Fruit fly (Drosophila melanogaster) ovary, adult (tissue): Measurements from ENCODE around the gene PrBP.

ENCODE experiments used
- CG17801 ChIP-seq: fragments of 200-800 bp; optimal IDR thresholded peaks from 2 replicates; lab custom pipeline; 2019; ENCODE audit warnings: missing biosample characterization, mild to moderate bottlenecking, missing genetic modification characterization, moderate library complexity; ENCODE audit not compliant: partially characterized antibody

The PrBP gene

DNA sequence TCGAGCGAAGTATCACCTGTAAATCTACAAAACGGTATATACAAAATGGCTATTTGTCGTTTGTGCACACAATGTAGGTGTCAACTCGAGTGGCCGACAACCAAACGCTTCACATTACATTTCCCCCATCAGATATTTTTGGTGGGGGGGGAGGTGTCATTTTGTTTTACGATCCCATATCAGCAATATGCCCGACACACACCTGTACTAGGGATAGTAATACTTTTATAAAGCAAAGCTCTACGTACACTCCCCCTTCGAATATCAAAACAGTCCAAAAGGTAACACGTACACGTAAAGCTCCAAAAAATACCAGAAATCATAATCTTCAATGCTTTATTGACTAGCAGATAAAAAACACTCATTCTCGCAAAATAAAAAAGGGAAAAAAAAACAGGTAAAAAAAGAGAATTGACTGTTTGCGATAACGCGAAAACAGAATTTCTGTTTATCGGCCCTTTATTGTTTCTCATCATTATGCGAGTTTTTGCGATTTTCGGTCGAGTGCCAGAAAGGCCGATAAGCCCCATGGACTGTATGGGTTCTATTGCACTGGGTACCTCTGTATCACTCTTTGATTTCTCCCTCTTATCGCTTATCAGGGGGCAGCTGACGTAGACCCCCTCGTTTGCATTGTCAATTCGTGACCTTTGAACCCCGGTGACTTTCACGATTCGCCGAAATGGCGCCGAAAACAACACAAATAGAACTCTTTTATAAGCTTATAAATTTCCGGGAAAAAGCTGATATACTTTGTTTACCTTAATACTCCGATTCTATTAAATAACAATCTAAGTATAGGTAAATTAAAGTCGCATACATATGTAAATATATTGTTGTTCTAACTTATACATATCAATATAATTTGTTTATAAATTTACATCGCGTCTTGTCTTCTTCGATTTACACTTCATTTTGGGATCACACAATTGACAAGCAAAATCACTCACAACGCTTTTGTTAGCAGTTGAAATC lies 19.2 kb upstream of the PrBP start, which contains the start of gene CatB:
TSS of gene CatB (plus strand) at position 925 of the 975 bp plus-strand sequence.
- TF ChIP-seq CG17801 (GFP tag; lab: Kevin White, UChicago): no peak

DNA sequence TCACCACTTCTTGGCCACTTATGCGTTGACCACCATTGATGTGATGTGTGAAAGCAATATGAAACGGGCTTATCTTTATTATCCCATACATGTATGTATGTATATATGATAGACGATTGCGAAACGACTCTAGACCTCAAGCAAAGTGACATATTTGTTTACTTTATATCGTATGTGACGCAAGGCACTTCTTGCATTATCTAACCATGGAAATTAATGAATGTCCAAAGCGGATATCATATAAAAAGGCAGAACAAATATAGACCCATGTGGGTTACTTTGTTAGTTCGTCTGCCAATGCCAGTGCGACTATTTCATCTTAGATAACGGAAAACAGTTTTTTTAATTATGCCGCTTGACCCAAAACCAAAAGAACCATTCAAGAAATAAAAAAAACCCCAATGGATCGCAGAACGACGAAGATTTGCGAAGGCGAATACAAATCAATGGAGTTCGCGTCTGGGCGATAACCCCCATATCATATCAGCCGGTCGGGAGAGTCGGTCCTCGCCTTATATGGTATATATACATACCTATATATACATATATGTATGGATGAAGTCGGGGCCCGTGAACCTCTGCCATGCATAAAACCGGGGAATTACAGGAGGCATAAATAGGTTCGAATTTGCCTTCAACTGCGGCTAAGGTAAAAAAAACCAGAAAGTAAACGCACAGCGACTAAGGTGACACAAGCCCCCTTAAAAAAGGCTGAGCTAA lies 17.3 kb upstream of the PrBP start:
- no peak for TF ChIP-seq CG17801 (GFP tag; lab: Kevin White, UChicago)

DNA sequence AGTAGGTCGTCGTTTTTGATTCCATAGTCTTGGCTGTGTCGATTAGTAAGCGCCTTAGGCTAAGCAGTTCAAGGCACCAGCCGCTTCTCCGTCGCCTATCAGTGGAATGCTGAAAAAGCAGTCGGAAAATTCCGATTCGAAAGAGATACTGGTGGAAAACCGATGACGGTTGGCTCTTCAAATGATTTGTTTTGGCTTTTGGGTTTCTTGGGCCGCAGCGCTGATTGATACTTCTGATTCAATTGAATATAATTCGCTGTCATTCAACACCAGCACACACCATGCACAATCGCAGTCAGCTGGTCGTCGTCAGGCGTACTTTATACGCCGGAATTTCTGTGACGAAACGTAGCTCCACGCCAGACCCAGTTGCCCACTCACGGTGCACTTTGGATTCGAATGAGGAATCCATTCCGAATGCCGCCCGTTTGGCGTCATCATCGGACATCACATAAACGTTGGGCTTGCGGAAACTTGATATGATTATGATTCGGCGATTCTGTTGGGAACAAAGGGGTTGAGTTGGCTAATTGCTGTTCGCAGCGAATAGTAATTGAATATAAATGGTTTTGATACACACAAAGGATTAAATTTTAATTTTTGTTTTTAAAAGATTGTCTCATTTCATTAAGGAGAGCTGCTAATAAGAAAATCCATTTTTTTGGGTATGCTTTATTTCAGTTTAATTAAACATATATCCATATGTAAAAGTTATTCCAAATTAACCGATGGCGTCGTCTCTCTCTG lies 15.3 kb upstream of the PrBP start:
- TF ChIP-seq CG17801 (GFP tag; lab: Kevin White, UChicago): no peak

DNA sequence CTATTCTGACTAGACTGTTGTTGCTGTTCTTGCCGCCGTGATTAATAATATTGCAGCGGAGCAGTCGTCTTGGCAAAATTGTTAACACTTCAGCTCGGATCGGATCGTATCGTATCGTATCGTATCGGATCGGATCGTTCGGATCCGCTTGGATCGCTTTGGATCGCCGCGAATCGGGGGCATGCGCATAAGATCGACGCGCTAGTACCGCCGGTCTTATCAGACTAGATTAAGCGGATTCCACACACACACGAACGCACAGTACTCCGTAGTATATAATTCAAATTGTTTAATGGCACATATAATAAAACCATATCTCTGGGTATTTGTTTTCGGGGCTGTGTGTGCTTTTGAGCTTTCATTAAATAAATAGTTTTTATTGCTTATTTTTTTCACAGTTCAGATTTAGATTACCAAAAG lies 14.2 kb upstream of the PrBP start:
- TF ChIP-seq CG17801 (GFP tag; lab: Kevin White, UChicago): peak; percentile 54

DNA sequence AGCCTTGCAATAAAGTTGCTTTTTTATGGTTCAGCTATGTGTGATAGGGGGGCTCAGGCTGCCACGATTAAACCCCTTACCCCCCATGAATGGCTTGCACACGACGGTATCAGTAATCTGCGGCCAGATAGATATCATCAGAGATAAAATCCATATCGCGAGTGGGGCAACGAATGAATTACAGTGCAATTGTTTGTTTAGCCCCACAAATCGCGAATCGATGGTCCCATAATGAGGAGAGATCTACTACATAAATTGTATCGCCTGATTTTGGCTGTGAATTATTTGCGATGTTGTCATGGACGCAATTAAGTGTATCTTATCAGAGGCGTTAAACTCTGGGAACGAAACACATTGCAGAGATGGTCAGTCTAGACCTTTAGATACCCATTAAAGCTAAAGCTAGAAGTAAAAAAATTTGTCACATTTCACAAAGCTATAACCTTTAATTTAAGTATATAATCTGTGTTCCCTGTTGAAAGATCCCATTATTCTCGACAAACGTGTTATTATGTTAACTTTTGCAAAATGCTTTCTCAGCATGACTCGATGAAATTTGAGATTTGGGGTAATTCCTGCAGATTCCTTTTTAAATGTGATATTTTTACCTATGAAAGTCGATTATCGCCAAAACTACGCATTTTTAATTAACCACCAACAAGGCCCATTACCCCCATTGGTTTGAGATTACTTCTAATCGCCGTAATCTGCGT lies 12.3 kb upstream of the PrBP start:
- TF ChIP-seq CG17801 (GFP tag; lab: Kevin White, UChicago): no peak

DNA sequence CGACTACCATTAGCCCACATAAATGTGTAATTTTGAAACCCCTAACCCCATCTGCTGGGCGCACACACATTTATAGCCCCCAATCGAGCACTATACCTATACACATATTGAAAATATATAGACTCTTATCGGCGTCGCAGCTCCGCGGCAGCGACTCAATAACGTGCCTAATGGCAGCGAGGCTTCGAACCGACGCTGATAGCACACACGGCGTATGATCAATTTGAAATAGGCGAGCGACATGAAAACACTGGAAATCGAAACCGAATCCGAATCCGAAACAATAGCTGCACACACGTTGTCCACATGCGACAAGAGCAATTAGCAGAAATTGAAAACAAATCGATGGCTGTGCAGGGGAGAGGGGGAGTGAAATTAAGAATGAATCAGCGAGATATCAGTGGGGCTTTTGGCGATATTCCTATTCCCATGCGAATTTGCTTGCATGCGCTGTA lies 8.5 kb upstream of the PrBP start:
- TF ChIP-seq CG17801 (GFP tag; lab: Kevin White, UChicago): peak; percentile 63

DNA sequence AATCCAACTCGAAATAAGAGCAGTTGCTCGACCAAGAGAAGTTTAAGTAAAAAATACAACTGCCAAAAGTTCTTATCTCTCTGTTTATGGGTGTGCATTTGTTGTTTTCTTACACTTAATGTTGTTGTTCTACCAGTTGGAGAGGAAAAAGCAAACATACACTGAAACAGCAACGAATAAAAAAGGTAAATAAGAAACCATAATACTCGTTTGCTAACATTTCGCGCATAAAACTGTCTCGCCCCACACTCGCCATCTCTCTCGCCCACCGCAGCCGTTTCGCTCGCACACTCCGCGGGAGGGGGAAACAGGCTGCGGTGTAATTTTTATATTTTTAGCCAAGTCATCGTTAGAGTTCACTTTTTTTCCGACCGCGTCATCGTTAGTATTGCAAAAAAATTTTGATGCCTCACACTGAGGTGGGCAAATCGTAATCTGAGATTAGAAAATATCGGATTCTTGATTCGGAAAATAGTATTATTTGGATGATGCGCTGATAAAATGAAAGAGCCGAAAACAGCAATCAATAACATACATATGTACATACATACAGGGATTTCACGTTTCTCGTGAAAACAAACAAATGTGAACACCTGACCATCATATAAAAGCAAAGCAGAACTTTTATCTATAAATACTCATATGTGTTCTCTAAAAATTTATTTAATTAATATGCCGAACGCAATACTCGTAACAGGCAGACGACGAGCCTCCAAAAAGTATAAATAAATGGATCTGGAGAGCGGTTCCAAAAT lies 6.8 kb upstream of the PrBP start:
- TF ChIP-seq CG17801 (GFP tag; lab: Kevin White, UChicago): peak; percentile 15

DNA sequence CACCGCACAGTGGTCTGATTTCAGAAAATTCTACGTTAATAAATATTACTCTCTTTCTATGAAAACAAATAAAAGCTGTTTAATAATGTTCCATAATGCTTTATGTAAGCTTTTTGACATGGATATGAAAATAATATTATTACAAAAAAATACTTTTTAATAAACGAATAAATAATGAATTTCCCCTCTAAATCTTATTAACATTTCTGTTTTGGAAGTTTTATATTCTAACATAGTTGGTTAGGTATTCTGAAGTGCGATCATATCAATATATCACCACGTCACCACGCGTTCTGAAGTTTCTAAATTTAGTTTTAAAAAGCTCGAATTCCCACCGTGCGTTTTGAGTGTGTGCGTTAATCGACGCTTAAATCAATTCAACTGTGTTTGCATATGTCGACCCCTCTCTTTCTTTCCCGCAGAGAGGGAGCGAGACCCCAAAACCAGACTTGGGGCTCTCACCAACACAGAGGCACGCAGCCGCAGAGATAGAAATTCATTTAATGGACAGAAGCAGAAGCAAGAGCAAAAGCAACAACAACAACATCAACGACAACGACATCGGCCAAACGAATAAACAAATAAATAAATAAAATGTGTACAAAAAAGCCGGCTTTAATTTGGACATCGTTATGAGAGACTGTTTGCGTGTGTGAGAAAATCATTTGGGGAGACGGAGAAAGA lies 5.7 kb upstream of the PrBP start:
- peak; percentile 87 for TF ChIP-seq CG17801 (GFP tag; lab: Kevin White, UChicago)

DNA sequence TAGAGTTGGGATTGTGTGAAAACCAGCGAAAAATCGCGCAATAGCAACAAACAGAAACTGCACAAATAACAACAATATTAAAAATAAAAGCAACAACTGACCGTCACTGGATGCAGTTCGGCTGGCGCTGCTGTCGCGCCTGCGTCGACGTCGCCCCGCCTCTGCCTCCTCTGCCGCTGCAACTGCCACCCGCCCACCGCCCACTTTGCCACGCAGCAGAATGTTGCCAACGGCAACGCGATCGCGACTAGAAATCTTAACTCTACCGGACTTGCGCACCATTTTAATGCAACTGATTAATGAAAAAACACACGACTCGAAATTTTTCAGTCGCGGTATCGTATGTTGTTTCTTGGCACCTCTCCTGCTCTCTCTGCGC lies 5.1 kb upstream of the PrBP start:
- TF ChIP-seq CG17801 (GFP tag; lab: Kevin White, UChicago): no peak

DNA sequence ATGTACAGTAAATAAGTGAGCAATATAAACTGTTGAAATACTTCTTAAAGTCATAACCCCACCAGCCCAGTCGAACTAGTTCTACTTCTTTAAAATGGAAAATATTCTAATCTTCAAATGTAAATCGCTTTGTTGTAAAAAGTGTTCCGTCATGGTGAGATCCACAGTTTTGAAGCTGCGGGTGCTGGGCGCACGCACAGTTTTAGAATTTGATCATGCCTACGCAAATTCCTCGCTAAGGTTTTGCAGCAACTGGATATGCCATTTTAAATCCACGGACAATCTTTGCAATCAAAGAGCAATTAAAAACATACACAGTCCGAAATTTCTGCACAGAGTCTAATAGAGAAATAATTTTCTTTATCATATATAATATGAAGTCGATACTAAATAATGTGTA lies 4.6 kb upstream of the PrBP start:
- no peak for TF ChIP-seq CG17801 (GFP tag; lab: Kevin White, UChicago)

DNA sequence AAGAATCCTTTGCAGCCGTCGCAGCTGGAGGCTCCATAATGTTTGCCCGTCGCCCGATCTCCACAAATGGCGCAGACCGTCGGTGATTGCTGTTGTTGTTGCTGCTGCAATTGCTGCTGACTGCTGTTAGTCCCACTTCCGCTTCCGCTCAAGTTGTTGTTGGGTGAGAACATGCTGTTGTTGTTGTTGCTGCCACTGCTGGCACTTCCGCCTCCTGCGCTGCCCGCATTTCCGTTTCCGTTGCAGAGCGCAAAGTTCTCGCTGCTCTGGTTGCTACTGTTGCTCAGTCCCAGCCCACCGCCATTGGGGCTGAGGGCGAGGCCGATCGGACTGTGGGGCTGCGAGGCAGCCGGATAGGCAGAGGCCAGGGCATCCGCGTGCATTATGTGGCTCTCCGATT lies 4.1 kb upstream of the PrBP start:
- no peak for TF ChIP-seq CG17801 (GFP tag; lab: Kevin White, UChicago)

DNA sequence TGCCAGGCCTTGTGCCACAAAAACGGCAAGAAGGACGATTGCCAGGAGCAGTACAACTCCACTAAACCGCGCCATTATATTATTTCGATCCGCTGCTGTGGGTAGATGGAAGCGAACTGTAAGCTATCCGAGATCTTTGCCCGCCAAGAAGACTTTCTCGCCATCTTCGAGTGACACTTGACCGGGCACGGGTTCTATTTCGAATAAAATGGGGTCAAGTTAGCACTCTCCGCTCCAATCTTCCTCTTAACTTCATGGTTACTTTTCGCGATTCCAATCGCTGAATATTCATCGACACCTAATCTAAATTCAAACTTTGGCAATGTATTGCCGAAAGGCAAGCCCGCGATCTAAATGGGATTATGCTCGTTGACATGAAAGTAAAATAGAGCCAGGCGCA lies 1.5 kb downstream of the PrBP start, which contains the start of gene CG9289:
TSS of gene CG9289 (minus strand) at position 101 of the 400 bp plus-strand sequence.
- TF ChIP-seq CG17801 (GFP tag; lab: Kevin White, UChicago): no peak
